Fruit fly (Drosophila melanogaster) whole organism, embryonic: Measurements from ENCODE around the gene fzy.

ENCODE experiments used
- Antp ChIP-seq: fragments of 200-800 bp; sonication (Bioruptor generic); optimal IDR thresholded peaks from 3 replicates; lab custom pipeline; 2016; ENCODE audit warnings: missing biosample characterization, missing genetic modification characterization
- Atf6 ChIP-seq: fragments of 200-800 bp; sonication (Bioruptor generic); IDR thresholded peaks from 2 replicates; pipeline ENCODE4 v1.3.6; 2022; ENCODE audit warnings: missing biosample characterization, missing genetic modification characterization
- CG10959 ChIP-seq: fragments of 200-800 bp; sonication (Bioruptor generic); IDR thresholded peaks from 2 replicates; pipeline ENCODE4 v1.3.6; 2022; ENCODE audit warnings: missing biosample characterization, missing genetic modification characterization
- CG15269 ChIP-seq: fragments of 200-800 bp; sonication (Bioruptor generic); optimal IDR thresholded peaks from 2 replicates; lab custom pipeline; 2018; ENCODE audit warnings: missing biosample characterization, mild to moderate bottlenecking, missing genetic modification characterization, moderate library complexity
- CG1529 ChIP-seq: fragments of 200-800 bp; sonication (Bioruptor generic); optimal IDR thresholded peaks from 3 replicates; lab custom pipeline; 2018; ENCODE audit warnings: missing biosample characterization, missing genetic modification characterization
- CG1603 ChIP-seq: fragments of 200-800 bp; sonication (Bioruptor generic); optimal IDR thresholded peaks from 2 replicates; lab custom pipeline; 2019; ENCODE audit warnings: missing biosample characterization, mild to moderate bottlenecking, missing genetic modification characterization, moderate library complexity
- CG16863 ChIP-seq: fragments of 200-800 bp; sonication (Bioruptor generic); optimal IDR thresholded peaks from 3 replicates; lab custom pipeline; 2016; ENCODE audit warnings: missing biosample characterization, missing genetic modification characterization
- CG17568 ChIP-seq: fragments of 200-800 bp; sonication (Bioruptor generic); optimal IDR thresholded peaks from 2 replicates; lab custom pipeline; 2018; ENCODE audit warnings: missing biosample characterization, mild to moderate bottlenecking, missing genetic modification characterization, moderate library complexity
- CG17612 ChIP-seq: fragments of 200-800 bp; sonication (Bioruptor generic); IDR thresholded peaks from 2 replicates; pipeline ENCODE4 v1.3.6; 2022; ENCODE audit warnings: missing biosample characterization, missing genetic modification characterization
- CG18599 ChIP-seq: fragments of 200-800 bp; sonication (Bioruptor generic); optimal IDR thresholded peaks from 3 replicates; lab custom pipeline; 2017; ENCODE audit warnings: missing biosample characterization, missing genetic modification characterization, mild to moderate bottlenecking, moderate library complexity, missing genetic modification reagents
- CG2120 ChIP-seq: fragments of 200-800 bp; sonication (Bioruptor generic); optimal IDR thresholded peaks from 3 replicates; lab custom pipeline; 2016; ENCODE audit warnings: missing biosample characterization, missing genetic modification characterization
- CG2199 ChIP-seq: fragments of 200-800 bp; sonication (Bioruptor generic); IDR thresholded peaks from 3 replicates; pipeline ENCODE4 v1.3.6; 2022; ENCODE audit warnings: missing biosample characterization, missing genetic modification characterization
- CG31388 ChIP-seq: fragments of 200-800 bp; sonication (Bioruptor generic); optimal IDR thresholded peaks from 2 replicates; lab custom pipeline; 2016; ENCODE audit warnings: missing biosample characterization, missing genetic modification characterization
- CG34224 ChIP-seq: fragments of 200-800 bp; sonication (Bioruptor generic); IDR thresholded peaks from 3 replicates; pipeline ENCODE4 v1.3.6; 2022; ENCODE audit warnings: missing biosample characterization, missing genetic modification characterization; ENCODE audit not compliant: partially characterized antibody
- CG4328 ChIP-seq: fragments of 200-800 bp; sonication (Bioruptor generic); optimal IDR thresholded peaks from 3 replicates; lab custom pipeline; 2017; ENCODE audit warnings: missing biosample characterization, missing genetic modification reagents, missing genetic modification characterization
- CG4820 ChIP-seq: fragments of 200-800 bp; sonication (Bioruptor generic); optimal IDR thresholded peaks from 3 replicates; lab custom pipeline; 2016; ENCODE audit warnings: missing biosample characterization, missing genetic modification characterization
- CG6765 ChIP-seq: fragments of 200-800 bp; sonication (Bioruptor generic); optimal IDR thresholded peaks from 3 replicates; lab custom pipeline; 2017; ENCODE audit warnings: missing biosample characterization, mild to moderate bottlenecking, missing genetic modification characterization
- CG7928 ChIP-seq: fragments of 200-800 bp; sonication (Bioruptor generic); optimal IDR thresholded peaks from 2 replicates; lab custom pipeline; 2017; ENCODE audit warnings: missing biosample characterization, mild to moderate bottlenecking, missing genetic modification characterization
- CG9727 ChIP-seq: fragments of 200-800 bp; sonication (Bioruptor generic); optimal IDR thresholded peaks from 3 replicates; lab custom pipeline; 2017; ENCODE audit warnings: missing biosample characterization, mild to moderate bottlenecking, missing genetic modification characterization
- CHES-1-like ChIP-seq: fragments of 200-800 bp; sonication (Bioruptor generic); optimal IDR thresholded peaks from 2 replicates; lab custom pipeline; 2016; ENCODE audit warnings: missing biosample characterization, missing genetic modification characterization
- Doc3 ChIP-seq: fragments of 200-800 bp; sonication (Bioruptor generic); IDR thresholded peaks from 3 replicates; pipeline ENCODE4 v1.3.6; 2022; ENCODE audit warnings: missing biosample characterization, missing genetic modification characterization; ENCODE audit not compliant: partially characterized antibody
- Fer2 ChIP-seq: fragments of 200-800 bp; sonication (Bioruptor generic); optimal IDR thresholded peaks from 2 replicates; lab custom pipeline; 2018; ENCODE audit warnings: missing biosample characterization, mild to moderate bottlenecking, missing genetic modification characterization, moderate library complexity
- GATAe ChIP-seq: fragments of 200-800 bp; sonication (Bioruptor generic); conservative IDR thresholded peaks from 2 replicates; pipeline ENCODE4 v1.3.6; 2022; ENCODE audit warnings: missing biosample characterization, missing genetic modification characterization
- H2.0 ChIP-seq: fragments of 200-800 bp; sonication (Bioruptor generic); IDR thresholded peaks from 2 replicates; pipeline ENCODE4 v1.3.6; 2022; ENCODE audit warnings: missing biosample characterization, missing genetic modification characterization
- Hmx ChIP-seq: fragments of 200-800 bp; sonication (Bioruptor generic); optimal IDR thresholded peaks from 2 replicates; lab custom pipeline; 2016; ENCODE audit warnings: missing biosample characterization, missing genetic modification characterization
- MTF-1 ChIP-seq: fragments of 200-800 bp; sonication (Bioruptor generic); optimal IDR thresholded peaks from 2 replicates; lab custom pipeline; 2018; ENCODE audit warnings: missing biosample characterization, mild to moderate bottlenecking, missing genetic modification characterization, borderline replicate concordance
- PHDP ChIP-seq: fragments of 200-800 bp; sonication (Bioruptor generic); optimal IDR thresholded peaks from 3 replicates; lab custom pipeline; 2018; ENCODE audit warnings: missing biosample characterization, mild to moderate bottlenecking, missing genetic modification characterization, moderate library complexity
- Side ChIP-seq: fragments of 200-800 bp; sonication (Bioruptor generic); optimal IDR thresholded peaks from 2 replicates; lab custom pipeline; 2016; ENCODE audit warnings: missing biosample characterization, missing genetic modification characterization
- Six4 ChIP-seq: fragments of 200-800 bp; sonication (Bioruptor generic); optimal IDR thresholded peaks from 2 replicates; lab custom pipeline; 2016; ENCODE audit warnings: missing biosample characterization, missing genetic modification characterization
- Vsx1 ChIP-seq: fragments of 200-800 bp; sonication (Bioruptor generic); optimal IDR thresholded peaks from 2 replicates; lab custom pipeline; 2017; ENCODE audit warnings: missing biosample characterization, mild to moderate bottlenecking, missing genetic modification characterization, missing genetic modification reagents
- Xrp1 ChIP-seq: fragments of 200-800 bp; sonication (Bioruptor generic); IDR thresholded peaks from 2 replicates; pipeline ENCODE4 v1.3.6; 2022; ENCODE audit warnings: missing biosample characterization, missing genetic modification characterization
- amos ChIP-seq: fragments of 200-800 bp; sonication (Bioruptor generic); IDR thresholded peaks from 2 replicates; pipeline ENCODE4 v1.3.6; 2022; ENCODE audit warnings: missing biosample characterization, missing genetic modification characterization; ENCODE audit not compliant: partially characterized antibody
- ash1 ChIP-seq: fragments of 200-800 bp; sonication (Bioruptor generic); optimal IDR thresholded peaks from 2 replicates; lab custom pipeline; 2018; ENCODE audit warnings: missing biosample characterization, mild to moderate bottlenecking, missing genetic modification characterization
- btn ChIP-seq: fragments of 200-800 bp; sonication (Bioruptor generic); optimal IDR thresholded peaks from 2 replicates; lab custom pipeline; 2016; ENCODE audit warnings: missing biosample characterization, missing genetic modification characterization
- chif ChIP-seq, 2 experiments: fragments of 200-800 bp; sonication (Bioruptor generic); optimal IDR thresholded peaks; 3 replicates each; lab custom pipeline; 2016; ENCODE audit warnings: missing biosample characterization in 2 of 2, missing genetic modification characterization in 2 of 2
- esg ChIP-seq: fragments of 200-800 bp; sonication (Bioruptor generic); conservative IDR thresholded peaks from 2 replicates; pipeline ENCODE4 v1.3.6; 2022; ENCODE audit warnings: missing biosample characterization, missing genetic modification characterization
- fd64A ChIP-seq: fragments of 200-800 bp; sonication (Bioruptor generic); optimal IDR thresholded peaks from 3 replicates; lab custom pipeline; 2018; ENCODE audit warnings: missing biosample characterization, mild to moderate bottlenecking, missing genetic modification characterization
- gfzf ChIP-seq: fragments of 200-800 bp; sonication (Bioruptor generic); optimal IDR thresholded peaks from 2 replicates; lab custom pipeline; 2016; ENCODE audit warnings: missing biosample characterization, mild to moderate bottlenecking, missing genetic modification characterization, moderate library complexity
- kay ChIP-seq: fragments of 200-800 bp; sonication (Bioruptor generic); optimal IDR thresholded peaks from 2 replicates; lab custom pipeline; 2016; ENCODE audit warnings: missing biosample characterization, missing genetic modification characterization
- odd ChIP-seq: fragments of 200-800 bp; sonication (Bioruptor generic); optimal IDR thresholded peaks from 2 replicates; lab custom pipeline; 2017; ENCODE audit warnings: missing biosample characterization, mild to moderate bottlenecking, missing genetic modification characterization
- org-1 ChIP-seq: fragments of 200-800 bp; sonication (Bioruptor generic); optimal IDR thresholded peaks from 2 replicates; lab custom pipeline; 2017; ENCODE audit warnings: missing biosample characterization, missing genetic modification characterization
- peb ChIP-seq: fragments of 200-800 bp; sonication (Bioruptor generic); IDR thresholded peaks from 2 replicates; pipeline ENCODE4 v1.3.6; 2022; ENCODE audit warnings: missing biosample characterization, missing genetic modification characterization
- run ChIP-seq: fragments of 200-800 bp; sonication (Bioruptor generic); optimal IDR thresholded peaks from 3 replicates; lab custom pipeline; 2018; ENCODE audit warnings: missing biosample characterization, mild to moderate bottlenecking, missing genetic modification characterization
- slp2 ChIP-seq: fragments of 200-800 bp; sonication (Bioruptor generic); optimal IDR thresholded peaks from 2 replicates; lab custom pipeline; 2016; ENCODE audit warnings: missing biosample characterization, missing genetic modification characterization
- sna ChIP-seq: fragments of 200-800 bp; sonication (Bioruptor generic); IDR thresholded peaks from 2 replicates; pipeline ENCODE4 v1.3.6; 2022; ENCODE audit warnings: missing biosample characterization, missing genetic modification characterization; ENCODE audit not compliant: partially characterized antibody
- stc ChIP-seq: fragments of 200-800 bp; sonication (Bioruptor generic); IDR thresholded peaks from 2 replicates; pipeline ENCODE4 v1.3.6; 2022; ENCODE audit warnings: missing biosample characterization, missing genetic modification characterization
- wek ChIP-seq: fragments of 200-800 bp; sonication (Bioruptor generic); optimal IDR thresholded peaks from 3 replicates; lab custom pipeline; 2018; ENCODE audit warnings: missing biosample characterization, mild to moderate bottlenecking, missing genetic modification characterization, moderate library complexity
- zfh1 ChIP-seq: fragments of 200-800 bp; sonication (Bioruptor generic); IDR thresholded peaks from 3 replicates; pipeline ENCODE4 v1.3.6; 2022; ENCODE audit warnings: missing biosample characterization, missing genetic modification characterization

fzy gene

dm6 chr2L:16350742-16351568 is 40.2 kb downstream of the fzy start (continued):
- peak; percentile 99 for TF ChIP-seq CG2199 (GFP tag; lab: Robert Waterston, UW)
- TF ChIP-seq CG9727 (GFP tag; lab: Kevin White, UChicago), result peak; percentile 99
- TF ChIP-seq kay (GFP tag; lab: Kevin White, UChicago), result peak; percentile 98
- no peak for TF ChIP-seq Doc3
- peak; percentile 98 for TF ChIP-seq CG31388 (GFP tag; lab: Kevin White, UChicago)
- peak; percentile 98 for TF ChIP-seq CG4328
- TF ChIP-seq Antp (GFP tag; lab: Kevin White, UChicago), result peak; percentile 97
- peak; percentile 100 for TF ChIP-seq chif (GFP tag; optimal IDR thresholded peaks at IDR 0.05; lab: Kevin White, UChicago)
- peak; percentile 97 for TF ChIP-seq btn (GFP tag; lab: Kevin White, UChicago)
- TF ChIP-seq ash1, result peak; percentile 97
- TF ChIP-seq gfzf (GFP tag; lab: Kevin White, UChicago), result peak; percentile 20
- peak; percentile 98 for TF ChIP-seq peb (GFP tag; lab: Robert Waterston, UW)
- TF ChIP-seq Six4 (GFP tag; lab: Kevin White, UChicago), result peak; percentile 98
- peak; percentile 99 for TF ChIP-seq odd (GFP tag; lab: Kevin White, UChicago)
- peak; percentile 99 for TF ChIP-seq CG2120 (GFP tag; lab: Kevin White, UChicago)
- TF ChIP-seq CG6765 (GFP tag; lab: Kevin White, UChicago), result peak; percentile 99
- peak; percentile 99 for TF ChIP-seq CG15269 (tag; lab: Kevin White, UChicago)
- no peak for TF ChIP-seq sna
- peak; percentile 98 for TF ChIP-seq CG17612
- TF ChIP-seq esg (GFP tag; lab: Robert Waterston, UW), result peak; percentile 99
- peak; percentile 99 for TF ChIP-seq PHDP
- TF ChIP-seq stc, result peak; percentile 99
- TF ChIP-seq Fer2 (tag; lab: Kevin White, UChicago), result peak; percentile 98
- peak; percentile 99 for TF ChIP-seq org-1 (GFP tag; lab: Kevin White, UChicago)
- peak; percentile 98 for TF ChIP-seq H2.0 (GFP tag; lab: Robert Waterston, UW)
- TF ChIP-seq Vsx1 (GFP tag; lab: Kevin White, UChicago), result peak; percentile 98
- TF ChIP-seq Atf6 (GFP tag; lab: Robert Waterston, UW), result peak; percentile 99
- peak; percentile 99 for TF ChIP-seq CG17568
- peak; percentile 99 for TF ChIP-seq CG1529 (GFP tag; lab: Kevin White, UChicago)
- TF ChIP-seq MTF-1, result peak; percentile 98
- TF ChIP-seq CG18599, result peak; percentile 100
- TF ChIP-seq zfh1 (GFP tag; lab: Robert Waterston, UW), result peak; percentile 99
- peak; percentile 96 for TF ChIP-seq wek
- peak; percentile 85 for TF ChIP-seq CG7928 (GFP tag; lab: Kevin White, UChicago)
- TF ChIP-seq run (tag; lab: Kevin White, UChicago), result peak; percentile 99
- TF ChIP-seq fd64A, result peak; percentile 98
- peak; percentile 99 for TF ChIP-seq Xrp1 (GFP tag; lab: Robert Waterston, UW)
- TF ChIP-seq CG4820 (GFP tag; lab: Kevin White, UChicago), result peak; percentile 98
- peak; percentile 99 for TF ChIP-seq CG1603 (tag; lab: Kevin White, UChicago)
- peak; percentile 15; the same call in 2 of the 3 replicates for TF ChIP-seq CG34224 (GFP tag; lab: Robert Waterston, UW)
- TF ChIP-seq slp2 (GFP tag; lab: Kevin White, UChicago), result peak; percentile 98
- peak; percentile 98 for TF ChIP-seq CG10959
- no peak; the same call in 1 of the 2 replicates for TF ChIP-seq amos (GFP tag; lab: Robert Waterston, UW)
- TF ChIP-seq GATAe (GFP tag; lab: Robert Waterston, UW), result peak; percentile 93
- TF ChIP-seq CG16863, result peak; percentile 98
- TF ChIP-seq Hmx (GFP tag; lab: Kevin White, UChicago), result peak; percentile 97
- TF ChIP-seq CHES-1-like (GFP tag; lab: Kevin White, UChicago), result peak; percentile 98
- TF ChIP-seq Side (GFP tag; lab: Kevin White, UChicago), result peak; percentile 99
